Fruit fly (Drosophila melanogaster) whole organism, wandering third instar larva: ENCODE measurements around the gene Prp5.

Experiments
- Abd-B ChIP-seq: fragments of >200 bp; optimal IDR thresholded peaks from 2 replicates; lab custom pipeline; 2017; ENCODE audit warnings: missing biosample characterization, missing genetic modification characterization
- CG32264 ChIP-seq: fragments of 200-800 bp; sonication (Bioruptor generic); optimal IDR thresholded peaks from 2 replicates; lab custom pipeline; 2016; ENCODE audit warnings: missing biosample characterization, missing genetic modification characterization
- CG9705 ChIP-seq: fragments of 200-800 bp; sonication (Bioruptor generic); optimal IDR thresholded peaks from 2 replicates; lab custom pipeline; 2018; ENCODE audit warnings: missing biosample characterization, mild to moderate bottlenecking, missing genetic modification characterization
- CrebA ChIP-seq: fragments of 200-800 bp; sonication (Bioruptor generic); optimal IDR thresholded peaks from 2 replicates; lab custom pipeline; 2016; ENCODE audit warnings: missing biosample characterization, mild to moderate bottlenecking, missing genetic modification characterization, borderline replicate concordance
- Dfd ChIP-seq: fragments of >200 bp; optimal IDR thresholded peaks from 2 replicates; lab custom pipeline; 2017; ENCODE audit warnings: missing biosample characterization, missing genetic modification characterization
- Dif ChIP-seq: fragments of 200-275, 200-300 bp; sonication (Bioruptor generic); optimal IDR thresholded peaks from 2 replicates; lab custom pipeline; 2018; ENCODE audit warnings: missing biosample characterization, missing genetic modification characterization; ENCODE audit not compliant: partially characterized antibody
- HLH106 ChIP-seq: fragments of 200-800 bp; optimal IDR thresholded peaks from 3 replicates; lab custom pipeline; 2019; ENCODE audit warnings: missing biosample characterization, mild to moderate bottlenecking, missing genetic modification characterization, moderate library complexity
- Hnf4 ChIP-seq: fragments of 200-800 bp; sonication (Bioruptor generic); optimal IDR thresholded peaks from 2 replicates; lab custom pipeline; 2016; ENCODE audit warnings: missing biosample characterization, mild to moderate bottlenecking, missing genetic modification characterization
- Hr78 ChIP-seq: fragments of >200 bp; optimal IDR thresholded peaks from 2 replicates; lab custom pipeline; 2017; ENCODE audit warnings: missing biosample characterization, missing genetic modification characterization
- Hr83 ChIP-seq: fragments of 200-300 bp; sonication (Bioruptor generic); optimal IDR thresholded peaks from 2 replicates; lab custom pipeline; 2016; ENCODE audit warnings: missing biosample characterization, mild to moderate bottlenecking, missing genetic modification characterization, moderate library complexity; ENCODE audit not compliant: poor library complexity, severe bottlenecking
- Jra ChIP-seq: sonication (Bioruptor generic); optimal IDR thresholded peaks from 2 replicates; lab custom pipeline; 2016; ENCODE audit warnings: missing biosample characterization, missing genetic modification characterization
- Mio ChIP-seq: sonication (Bioruptor generic); optimal IDR thresholded peaks from 2 replicates; lab custom pipeline; 2016; ENCODE audit warnings: missing biosample characterization, missing genetic modification characterization
- OdsH ChIP-seq: fragments of 200-800 bp; sonication (Bioruptor generic); optimal IDR thresholded peaks from 2 replicates; lab custom pipeline; 2016; ENCODE audit warnings: missing biosample characterization, mild to moderate bottlenecking, missing genetic modification characterization
- Rel ChIP-seq, 2 experiments: fragments of 200-800 bp; sonication (Bioruptor generic) in 1 of 2; optimal IDR thresholded peaks; 2 replicates in 1 of 2; 3 replicates in 1 of 2; lab custom pipeline; 2016 to 2019; ENCODE audit warnings: mild to moderate bottlenecking in 2 of 2, missing biosample characterization in 2 of 2, missing genetic modification characterization in 2 of 2, moderate library complexity in 1 of 2
- Sp1 ChIP-seq: fragments of 200-800 bp; sonication (Bioruptor generic); optimal IDR thresholded peaks from 3 replicates; lab custom pipeline; 2019; ENCODE audit warnings: missing biosample characterization, mild to moderate bottlenecking, missing genetic modification characterization, moderate library complexity
- Vsx2 ChIP-seq: fragments of 200-300, 225-300 bp; sonication (Bioruptor generic); optimal IDR thresholded peaks from 2 replicates; lab custom pipeline; 2018; ENCODE audit warnings: missing biosample characterization, missing genetic modification characterization; ENCODE audit not compliant: partially characterized antibody
- br ChIP-seq: fragments of 200-800 bp; sonication (Bioruptor generic); optimal IDR thresholded peaks from 2 replicates; lab custom pipeline; 2016; ENCODE audit warnings: missing biosample characterization, missing genetic modification characterization
- brk ChIP-seq: fragments of 200-800 bp; sonication (Bioruptor generic); optimal IDR thresholded peaks from 2 replicates; lab custom pipeline; 2016; ENCODE audit warnings: missing biosample characterization, mild to moderate bottlenecking, missing genetic modification characterization
- dl ChIP-seq, 2 experiments: fragments of 175-275, 200-275 bp in 1 of 2; fragments of 200-275 bp in 1 of 2; sonication (Bioruptor generic); optimal IDR thresholded peaks; lab custom pipeline; 2018; ENCODE audit warnings: mild to moderate bottlenecking in 2 of 2, missing biosample characterization in 2 of 2, missing genetic modification characterization in 2 of 2, moderate library complexity in 2 of 2; ENCODE audit not compliant: partially characterized antibody in 2 of 2, insufficient read depth in 1 of 2
- dsf ChIP-seq: sonication (Bioruptor generic); optimal IDR thresholded peaks from 2 replicates; lab custom pipeline; 2016; ENCODE audit warnings: missing biosample characterization, missing genetic modification characterization, borderline replicate concordance
- ey ChIP-seq: fragments of 200-800 bp; sonication (Bioruptor generic); optimal IDR thresholded peaks from 2 replicates; lab custom pipeline; 2016; ENCODE audit warnings: missing biosample characterization, missing genetic modification characterization
- foxo ChIP-seq, 2 experiments: fragments of 200-800 bp; sonication (Bioruptor generic); optimal IDR thresholded peaks; 2 replicates in 1 of 2; 3 replicates in 1 of 2; lab custom pipeline; 2016 to 2017; ENCODE audit warnings: missing biosample characterization in 2 of 2, missing genetic modification characterization in 2 of 2
- lola ChIP-seq: fragments of >200 bp; optimal IDR thresholded peaks from 2 replicates; lab custom pipeline; 2017; ENCODE audit warnings: missing biosample characterization, missing genetic modification characterization
- psq ChIP-seq: fragments of 200-800 bp; sonication (Bioruptor generic); optimal IDR thresholded peaks from 3 replicates; lab custom pipeline; 2017; ENCODE audit warnings: missing biosample characterization, mild to moderate bottlenecking, missing genetic modification characterization, moderate library complexity
- rgr ChIP-seq: fragments of 200-800 bp; sonication (Bioruptor generic); optimal IDR thresholded peaks from 3 replicates; lab custom pipeline; 2016; ENCODE audit warnings: missing biosample characterization, mild to moderate bottlenecking, missing genetic modification characterization
- sage ChIP-seq: fragments of 200-800 bp; sonication (Bioruptor generic); optimal IDR thresholded peaks from 2 replicates; lab custom pipeline; 2016; ENCODE audit warnings: missing biosample characterization, mild to moderate bottlenecking, missing genetic modification characterization
- sv ChIP-seq: fragments of 200-800 bp; sonication (Bioruptor generic); optimal IDR thresholded peaks from 3 replicates; lab custom pipeline; 2016; ENCODE audit warnings: missing biosample characterization, missing genetic modification characterization
- woc ChIP-seq: sonication (Bioruptor generic); optimal IDR thresholded peaks from 2 replicates; lab custom pipeline; 2016; ENCODE audit warnings: missing biosample characterization, mild to moderate bottlenecking, missing genetic modification characterization

Prp5 gene

DNA sequence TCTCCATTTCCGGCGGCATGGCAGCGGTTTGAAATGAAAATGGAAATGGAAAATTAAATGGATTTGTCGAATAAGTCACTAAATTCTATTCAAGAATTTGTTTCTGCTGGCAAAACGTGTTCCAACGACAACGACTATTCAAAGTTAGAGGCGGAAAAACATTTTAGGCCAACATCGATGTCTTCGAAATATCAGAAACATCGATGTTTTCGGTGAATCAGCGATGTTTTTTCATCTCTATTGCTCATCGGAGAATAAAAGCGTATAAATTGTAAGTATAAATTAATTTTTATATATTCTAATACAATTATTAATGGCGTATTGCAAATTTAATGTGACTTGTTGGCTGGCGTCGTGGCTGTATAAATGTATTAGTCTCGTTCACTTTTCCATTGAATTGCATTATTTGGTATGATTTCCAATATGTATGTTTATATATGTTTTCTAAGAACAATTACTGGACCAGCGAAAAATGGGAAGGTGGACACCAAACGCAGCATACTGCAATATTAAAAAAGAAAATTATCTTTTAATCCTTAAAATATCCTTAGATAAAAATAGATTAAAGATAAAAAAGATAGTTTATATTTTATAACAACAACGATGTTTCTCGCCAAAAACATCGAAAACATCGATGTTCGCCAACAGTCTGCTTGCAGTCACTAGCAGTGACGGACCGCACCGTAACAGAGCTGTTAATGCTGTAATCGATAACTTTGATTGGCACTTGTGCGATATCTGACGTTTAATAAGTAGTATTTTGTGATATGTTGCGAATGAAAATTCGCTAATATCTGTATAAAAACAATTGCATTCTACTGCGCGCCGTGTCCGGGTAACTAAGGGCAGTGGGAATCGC is at the start of gene Prp5, which contains the start of gene CG12608:
TSS of gene Prp5 (plus strand) at position 697 of the 859 bp plus-strand sequence.
TSS of gene CG12608 (minus strand) at position 153 of the 859 bp plus-strand sequence.
- TF ChIP-seq br (GFP tag; lab: Kevin White, UChicago) (no peak), rgr (GFP tag; lab: Kevin White, UChicago) (no peak), brk (GFP tag; lab: Kevin White, UChicago) (no peak), CG32264 (no peak), Jra (GFP tag; lab: Kevin White, UChicago) (no peak), dsf (GFP tag; lab: Kevin White, UChicago) (no peak), OdsH (no peak), Hnf4 (GFP tag; lab: Kevin White, UChicago) (no peak), CrebA (GFP tag; lab: Kevin White, UChicago) (no peak), CG9705 (GFP tag; lab: Kevin White, UChicago) (no peak), Vsx2 (GFP tag; lab: Kevin White, UChicago) (no peak), ey (no peak), Abd-B (GFP tag; lab: Kevin White, UChicago) (no peak), sage (GFP tag; lab: Kevin White, UChicago) (no peak), psq (no peak), woc (GFP tag; lab: Kevin White, UChicago) (peak; percentile 0), foxo (GFP tag; optimal IDR thresholded peaks at IDR 0.05; lab: Kevin White, UChicago) (peak in 1 of 2 experiments; percentile 11), dl (GFP tag; optimal IDR thresholded peaks at IDR 0.05; lab: Kevin White, UChicago; ENCODE audit: insufficient read depth in 1 of 2, partially characterized antibody in 2 of 2) (no peak), Dif (GFP tag; lab: Kevin White, UChicago) (no peak), Hr83 (GFP tag; lab: Kevin White, UChicago) (no peak), lola (GFP tag; lab: Kevin White, UChicago) (no peak), Mio (GFP tag; lab: Kevin White, UChicago) (no peak), HLH106 (tag; lab: Kevin White, UChicago) (peak; percentile 12), Hr78 (no peak), sv (GFP tag; lab: Kevin White, UChicago) (no peak), Sp1 (GFP tag; lab: Kevin White, UChicago) (no peak), Dfd (GFP tag; lab: Kevin White, UChicago) (no peak)

DNA sequence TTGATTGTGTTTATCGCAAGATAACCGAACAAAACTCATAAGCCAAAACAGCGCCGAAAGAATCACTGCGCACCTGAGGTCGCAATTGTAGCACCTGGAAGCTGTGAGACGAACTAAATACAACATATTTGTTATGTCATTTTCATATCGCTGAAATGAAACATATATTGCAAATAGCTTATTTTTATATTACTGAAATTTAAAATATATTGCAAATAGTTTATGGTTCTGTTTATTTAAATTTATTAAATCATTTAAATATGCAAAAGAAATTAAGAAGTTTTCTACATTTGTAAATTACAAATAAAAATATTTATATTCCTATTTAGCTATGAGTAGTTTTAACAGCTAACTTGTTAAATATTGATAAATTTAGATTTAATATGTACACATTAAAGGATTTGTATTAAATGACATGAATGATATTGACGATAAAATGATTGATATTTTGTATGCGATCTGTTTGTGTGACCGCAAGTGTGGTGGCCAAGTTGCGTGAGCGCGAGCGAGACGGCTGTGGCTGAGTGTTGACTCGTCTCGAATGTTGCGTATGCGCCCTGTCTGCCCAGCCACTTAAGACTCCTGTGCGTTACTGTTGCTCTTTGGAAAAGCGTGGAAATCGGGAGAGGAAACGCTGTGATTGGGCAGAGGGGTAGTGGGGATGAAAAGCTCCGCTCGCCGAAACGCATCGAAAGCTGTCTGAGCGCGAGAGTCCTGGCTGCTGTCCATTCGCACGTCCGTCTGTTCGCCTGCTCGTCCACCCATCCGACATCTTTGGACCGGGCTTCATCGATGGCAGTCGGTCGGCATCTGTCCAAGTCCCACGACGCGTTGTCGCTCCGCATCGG is 47.8 kb upstream of the Prp5 start, which contains the start of gene gce:
TSS of gene gce (plus strand) at position 798 of the 848 bp plus-strand sequence.
- TF ChIP-seq OdsH (peak; percentile 20), dsf (GFP tag; lab: Kevin White, UChicago) (no peak), Vsx2 (GFP tag; lab: Kevin White, UChicago) (no peak), sv (GFP tag; lab: Kevin White, UChicago) (peak; percentile 10), psq (peak; percentile 6), Dif (GFP tag; lab: Kevin White, UChicago) (peak; percentile 1), rgr (GFP tag; lab: Kevin White, UChicago) (peak; percentile 33), HLH106 (tag; lab: Kevin White, UChicago) (peak; percentile 42), Sp1 (GFP tag; lab: Kevin White, UChicago) (peak; percentile 52), foxo (GFP tag; optimal IDR thresholded peaks at IDR 0.05; lab: Kevin White, UChicago) (peak in 1 of 2 experiments; percentile 46)

DNA sequence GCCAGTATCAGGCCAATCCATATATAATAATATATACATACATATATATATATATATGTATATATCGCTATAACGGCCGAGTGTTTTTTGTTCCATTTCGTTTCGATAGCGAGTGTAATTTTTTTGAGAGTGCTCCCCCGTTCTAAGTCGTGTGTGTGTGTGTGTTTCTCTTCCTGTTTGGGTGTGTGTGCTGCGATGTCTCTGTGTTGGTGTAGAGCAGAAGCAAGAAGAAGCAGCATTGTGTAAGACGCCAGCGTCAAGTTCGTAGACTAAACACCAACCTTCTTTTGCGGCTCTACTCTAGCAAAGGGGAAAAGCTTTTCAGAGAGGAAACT is 47.0 kb upstream of the Prp5 start:
- TF ChIP-seq Sp1 (GFP tag; lab: Kevin White, UChicago) (no peak), Rel (GFP tag; optimal IDR thresholded peaks at IDR 0.05; lab: Kevin White, UChicago) (no peak), Rel (tag; optimal IDR thresholded peaks at IDR 0.05; lab: Kevin White, UChicago) (peak; percentile 97)
